Worm (Caenorhabditis elegans) whole organism, L1 larva: ENCODE results near the gene ccdc-47.

ENCODE experiments used
- dsc-1 ChIP-seq: sonication (generic microtip); optimal IDR thresholded peaks from 2 replicates; lab custom pipeline; 2016; ENCODE audit warnings: mild to moderate bottlenecking, missing genetic modification characterization, missing compliant biosample characterization
- lin-13 ChIP-seq: fragments of 150-350 bp; optimal IDR thresholded peaks from 2 replicates; lab custom pipeline; 2014; ENCODE audit warnings: missing biosample characterization, missing genetic modification reagents, missing genetic modification characterization
- nhr-71 ChIP-seq: sonication (generic microtip); optimal IDR thresholded peaks from 2 replicates; lab custom pipeline; 2016; ENCODE audit warnings: mild to moderate bottlenecking, missing genetic modification characterization, moderate library complexity, missing compliant biosample characterization
- nhr-76 ChIP-seq: sonication (generic microtip); optimal IDR thresholded peaks from 2 replicates; lab custom pipeline; 2017; ENCODE audit warnings: missing biosample characterization, missing genetic modification characterization
- pqm-1 ChIP-seq: sonication (generic microtip); optimal IDR thresholded peaks from 3 replicates; lab custom pipeline; 2017; ENCODE audit warnings: missing biosample characterization, missing genetic modification characterization
- snpc-4 ChIP-seq: fragments of 150-350 bp; optimal IDR thresholded peaks from 2 replicates; lab custom pipeline; 2014; ENCODE audit warnings: missing biosample characterization, missing genetic modification characterization
- zag-1 ChIP-seq: fragments of 150-350 bp; optimal IDR thresholded peaks from 2 replicates; lab custom pipeline; 2014; ENCODE audit warnings: missing biosample characterization, missing genetic modification characterization

- TF ChIP-seq nhr-71 (tag; lab: Kevin White, UChicago) (no peak), dsc-1 (no peak), nhr-76 (no peak), snpc-4 (tag; lab: Kevin White, UChicago) (no peak), zag-1 (no peak), lin-13 (GFP tag; lab: Kevin White, UChicago) (no peak), pqm-1 (no peak)
Observed at ce11 chrIII:3931423-3931822, 14.7 kb downstream of the ccdc-47 start, which contains the start of gene F37A8.2.
